Fruit fly (Drosophila melanogaster): Measurements from ENCODE around the gene Lrpprc2.
A peak's percentile ranks its signal among the peaks of the same experiment; 100 is the strongest.

Lrpprc2 gene

DNA sequence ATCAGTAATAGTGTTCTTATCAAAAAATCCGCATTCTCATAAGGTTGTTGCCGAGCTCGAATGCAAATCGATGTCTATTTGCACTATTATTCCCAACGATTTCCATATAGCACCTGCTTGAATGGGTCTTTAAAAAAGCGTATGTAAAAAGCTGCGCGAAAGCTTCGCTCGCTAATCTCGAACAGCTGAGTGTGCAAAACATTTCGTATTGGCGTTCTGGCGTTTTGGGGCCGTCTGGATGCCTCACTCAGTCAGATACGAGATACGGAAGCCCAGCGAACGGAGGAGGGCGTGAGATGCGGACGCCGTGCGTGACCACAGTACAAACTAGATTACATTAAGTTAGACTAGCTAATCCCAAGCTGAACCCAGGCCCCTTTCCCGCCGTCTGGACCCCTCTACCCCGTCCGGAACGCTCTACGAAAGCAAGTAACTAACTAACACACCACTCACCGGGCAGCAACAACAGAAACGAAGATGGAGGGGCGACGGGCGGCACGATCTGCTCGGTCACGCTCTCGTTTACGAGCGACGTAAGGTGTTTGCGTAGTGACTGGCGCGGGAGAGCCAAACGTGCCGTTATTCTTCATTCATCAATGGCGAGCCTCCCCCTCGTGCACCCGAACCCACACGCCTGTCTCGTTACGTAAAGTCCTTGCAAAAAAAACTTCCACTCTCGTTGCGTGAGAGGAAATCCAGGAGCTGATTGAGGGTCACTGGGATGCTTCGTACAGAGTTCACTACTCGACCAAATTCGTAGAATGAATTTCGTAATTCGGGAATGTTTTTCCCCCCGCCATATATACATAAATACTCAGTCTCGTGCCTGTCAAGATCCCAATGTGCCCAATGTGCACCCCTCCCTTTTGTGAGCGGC, 6.3 kb upstream of the Lrpprc2 start:
- TF ChIP-seq CG12605 (GFP tag; IDR thresholded peaks at IDR 0.05): no peak
- TF ChIP-seq CG4496 (GFP tag; IDR thresholded peaks at IDR 0.05): peak; percentile 50; the same call in 1 of the 3 replicates
- no peak for TF ChIP-seq Pif1B (GFP tag; optimal IDR thresholded peaks at IDR 0.05)
- peak; percentile 35 for TF ChIP-seq CG13204 (GFP tag; optimal IDR thresholded peaks at IDR 0.05)

DNA sequence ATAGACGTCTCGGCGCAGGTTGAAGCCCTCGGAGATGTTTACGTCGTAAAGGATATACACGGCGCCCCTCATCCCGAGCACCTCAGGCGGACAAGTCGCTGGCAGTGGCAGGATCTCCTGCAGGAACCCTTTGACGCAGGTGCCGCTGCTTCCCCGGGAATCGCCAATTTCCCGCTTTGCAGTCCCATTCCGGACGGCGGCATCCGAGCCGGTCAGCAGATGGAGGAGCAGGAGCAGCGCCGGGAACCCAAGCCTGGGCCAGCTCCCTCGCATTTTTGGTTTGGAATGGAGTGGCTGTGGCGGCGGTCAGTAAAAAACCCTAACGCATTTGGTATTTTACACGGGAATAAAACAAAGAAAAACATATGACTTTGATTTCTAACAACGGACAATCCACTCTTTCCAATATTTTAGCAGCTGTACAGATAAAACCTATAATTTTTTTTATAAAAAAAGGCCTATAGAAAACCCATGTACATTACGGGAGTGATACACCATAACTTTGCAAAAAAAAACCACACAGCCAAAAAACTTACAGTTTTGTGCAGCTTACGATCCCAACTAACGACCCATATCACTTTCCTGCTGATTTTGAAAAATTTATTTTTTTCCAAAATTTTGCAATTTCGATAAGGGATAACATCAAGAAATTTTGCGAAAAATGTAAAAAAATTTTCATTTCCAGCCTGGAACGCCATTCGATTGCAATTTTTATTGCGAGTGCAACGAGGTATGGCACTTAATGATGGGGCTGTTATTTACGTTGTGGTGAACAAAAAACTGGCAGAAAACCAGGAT, 5.5 kb upstream of the Lrpprc2 start, which contains the start of the genes O-fut2 and CG14777:
O-fut2 (minus strand) TSS at position 290 of the 798 bp plus-strand sequence.
CG14777 (plus strand) TSS at position 428 of the 798 bp plus-strand sequence.
- TF ChIP-seq CG12605 (GFP tag; IDR thresholded peaks at IDR 0.05) (peak; percentile 22; the same call in 1 of the 2 replicates), CG8159 (tag; optimal IDR thresholded peaks at IDR 0.05) (peak; percentile 26), fd96Ca (GFP tag; IDR thresholded peaks at IDR 0.05) (peak; percentile 68; the same call in 2 of the 3 replicates), CG4496 (GFP tag; IDR thresholded peaks at IDR 0.05) (peak; percentile 83), Snoo (tag; optimal IDR thresholded peaks at IDR 0.05) (no peak), CG15710 (tag; optimal IDR thresholded peaks at IDR 0.05) (peak; percentile 48), D1 (tag; optimal IDR thresholded peaks at IDR 0.05) (no peak), CG32121 (GFP tag; IDR thresholded peaks at IDR 0.05) (peak; percentile 70), gl (tag; optimal IDR thresholded peaks at IDR 0.05) (no peak), CG13204 (GFP tag; optimal IDR thresholded peaks at IDR 0.05) (no peak), EcR (GFP tag; optimal IDR thresholded peaks at IDR 0.05) (no peak), CG10348 (GFP tag; IDR thresholded peaks at IDR 0.05) (no peak), CG34367 (tag; optimal IDR thresholded peaks at IDR 0.05) (peak; percentile 33), CG8301 (tag; optimal IDR thresholded peaks at IDR 0.05) (peak; percentile 51), CG17806 (tag; optimal IDR thresholded peaks at IDR 0.05) (peak; percentile 46), CG9948 (tag; optimal IDR thresholded peaks at IDR 0.05) (peak; percentile 44), rn (GFP tag; IDR thresholded peaks at IDR 0.05) (0 out of 2 replicates have a peak, but pooled peaks have one; percentile 28), Ets98B (GFP tag; IDR thresholded peaks at IDR 0.05) (peak; percentile 63), Pif1B (GFP tag; optimal IDR thresholded peaks at IDR 0.05) (peak; percentile 54), CG14655 (GFP tag; optimal IDR thresholded peaks at IDR 0.05) (no peak), Pif1A (GFP tag; optimal IDR thresholded peaks at IDR 0.05) (no peak)

DNA sequence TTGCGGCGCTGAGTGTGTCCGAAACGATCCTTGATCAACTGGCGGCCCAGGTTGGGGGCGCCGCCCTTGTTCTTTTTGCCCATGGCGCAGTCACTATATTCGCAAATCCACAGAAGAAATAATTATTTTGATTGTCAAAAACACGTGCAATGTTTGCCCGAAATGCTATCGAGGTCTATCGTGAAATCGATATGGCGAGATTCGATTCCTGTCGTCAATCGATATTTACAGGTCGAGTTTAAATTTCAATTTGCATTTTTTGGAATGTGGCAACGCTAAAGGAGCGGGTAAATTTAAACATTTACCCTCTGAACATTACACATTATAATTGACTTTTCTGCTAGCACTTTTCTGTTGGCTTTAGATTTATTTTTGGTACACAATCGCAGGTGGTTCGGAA, 3.6 kb upstream of the Lrpprc2 start, which contains the start of gene Ns3:
Ns3 (minus strand) TSS at position 188 of the 400 bp plus-strand sequence.
- TF ChIP-seq gl (tag; optimal IDR thresholded peaks at IDR 0.05): no peak
- TF ChIP-seq Snoo (tag; optimal IDR thresholded peaks at IDR 0.05): no peak

DNA sequence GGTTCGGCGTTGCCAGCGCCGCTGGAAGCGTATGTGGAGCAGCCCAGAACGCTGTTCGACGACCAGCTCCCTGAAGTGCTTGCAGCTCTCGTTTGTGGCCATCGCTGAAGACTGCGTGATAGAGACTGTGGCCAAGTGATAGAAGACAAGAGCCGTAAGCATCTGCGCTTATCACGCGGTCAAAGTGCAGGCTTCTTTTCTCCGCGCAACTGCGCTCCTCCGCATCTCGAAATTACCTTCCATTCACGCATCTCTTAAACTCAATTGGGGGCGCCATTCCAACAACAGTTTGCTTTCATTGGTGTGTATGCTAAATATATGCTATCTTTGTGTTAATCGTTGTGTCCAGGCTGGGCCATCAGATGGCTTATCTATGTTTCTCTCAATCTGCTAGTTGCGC, 1.1 kb upstream of the Lrpprc2 start, which contains the start of gene CG14787:
CG14787 (minus strand) TSS at position 133 of the 400 bp plus-strand sequence.
- TF ChIP-seq gl (tag; optimal IDR thresholded peaks at IDR 0.05) (peak; percentile 31), CG32121 (GFP tag; IDR thresholded peaks at IDR 0.05) (no peak), CG17806 (tag; optimal IDR thresholded peaks at IDR 0.05) (no peak), CG8159 (tag; optimal IDR thresholded peaks at IDR 0.05) (no peak), CG4496 (GFP tag; IDR thresholded peaks at IDR 0.05) (peak; percentile 52; the same call in 1 of the 3 replicates), CG10348 (GFP tag; IDR thresholded peaks at IDR 0.05) (no peak), rn (GFP tag; IDR thresholded peaks at IDR 0.05) (no peak), CG34367 (tag; optimal IDR thresholded peaks at IDR 0.05) (no peak), CG8301 (tag; optimal IDR thresholded peaks at IDR 0.05) (no peak)

DNA sequence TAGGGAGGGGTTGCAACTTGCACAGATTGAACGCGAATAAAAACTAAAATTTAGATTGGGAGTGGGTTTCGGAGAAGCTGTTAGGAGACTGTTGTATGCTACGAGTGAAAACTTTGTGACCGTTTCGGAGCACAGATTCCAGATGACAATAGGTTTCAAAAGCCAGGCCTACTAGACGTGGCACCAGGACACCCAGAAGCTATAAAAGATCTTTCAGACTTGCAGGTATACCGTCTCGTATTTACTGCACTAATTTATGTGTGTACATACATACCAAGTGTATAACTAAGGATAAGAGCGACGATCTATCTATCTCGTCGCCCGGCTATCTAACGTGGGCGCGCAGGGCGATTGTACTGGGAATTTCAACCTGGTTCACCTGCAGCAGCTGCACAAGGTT, 3.5 kb downstream of the Lrpprc2 start, which contains the start of gene CG14785:
CG14785 (minus strand) TSS at position 101 of the 400 bp plus-strand sequence.
- TF ChIP-seq gl (tag; optimal IDR thresholded peaks at IDR 0.05) (no peak), D1 (tag; optimal IDR thresholded peaks at IDR 0.05) (no peak), EcR (GFP tag; optimal IDR thresholded peaks at IDR 0.05) (no peak), Pif1B (GFP tag; optimal IDR thresholded peaks at IDR 0.05) (no peak), CG8301 (tag; optimal IDR thresholded peaks at IDR 0.05) (no peak), CG4496 (GFP tag; IDR thresholded peaks at IDR 0.05) (no peak), CG13204 (GFP tag; optimal IDR thresholded peaks at IDR 0.05) (no peak), CG9948 (tag; optimal IDR thresholded peaks at IDR 0.05) (no peak), Ets98B (GFP tag; IDR thresholded peaks at IDR 0.05) (no peak), CG15710 (tag; optimal IDR thresholded peaks at IDR 0.05) (no peak), fd96Ca (GFP tag; IDR thresholded peaks at IDR 0.05) (no peak), Pif1A (GFP tag; optimal IDR thresholded peaks at IDR 0.05) (no peak), CG12605 (GFP tag; IDR thresholded peaks at IDR 0.05) (no peak), CG10348 (GFP tag; IDR thresholded peaks at IDR 0.05) (no peak), CG8159 (tag; optimal IDR thresholded peaks at IDR 0.05) (no peak)

dm6 chrX:1454837-1455236, 5.6 kb downstream of the Lrpprc2 start:
- TF ChIP-seq D1 (tag; optimal IDR thresholded peaks at IDR 0.05): no peak
- TF ChIP-seq gl (tag; optimal IDR thresholded peaks at IDR 0.05): no peak
- no peak for TF ChIP-seq fd96Ca (GFP tag; IDR thresholded peaks at IDR 0.05)
- no peak for TF ChIP-seq CG14655 (GFP tag; optimal IDR thresholded peaks at IDR 0.05)
- TF ChIP-seq CG34367 (tag; optimal IDR thresholded peaks at IDR 0.05): no peak
- no peak for TF ChIP-seq Ets98B (GFP tag; IDR thresholded peaks at IDR 0.05)
- no peak for TF ChIP-seq EcR (GFP tag; optimal IDR thresholded peaks at IDR 0.05)
- TF ChIP-seq Pif1B (GFP tag; optimal IDR thresholded peaks at IDR 0.05): no peak
- no peak for TF ChIP-seq Pif1A (GFP tag; optimal IDR thresholded peaks at IDR 0.05)
- no peak for TF ChIP-seq CG12605 (GFP tag; IDR thresholded peaks at IDR 0.05)
- no peak for TF ChIP-seq CG17806 (tag; optimal IDR thresholded peaks at IDR 0.05)
- TF ChIP-seq Snoo (tag; optimal IDR thresholded peaks at IDR 0.05): no peak
- no peak for TF ChIP-seq CG8301 (tag; optimal IDR thresholded peaks at IDR 0.05)
- no peak for TF ChIP-seq CG13204 (GFP tag; optimal IDR thresholded peaks at IDR 0.05)
